Worm (Caenorhabditis elegans) whole organism, L1 larva: ENCODE results near the gene Y102A11A.3.

Experiments used
- blmp-1 ChIP-seq: fragments of 150-350 bp; optimal IDR thresholded peaks from 2 replicates; lab custom pipeline; 2014; ENCODE audit warnings: missing biosample characterization, missing genetic modification characterization
- lin-13 ChIP-seq: fragments of 150-350 bp; optimal IDR thresholded peaks from 2 replicates; lab custom pipeline; 2014; ENCODE audit warnings: missing biosample characterization, missing genetic modification reagents, missing genetic modification characterization
- lin-14 ChIP-seq: fragments of 200-800 bp; sonication (Bioruptor generic); optimal IDR thresholded peaks from 2 replicates; lab custom pipeline; 2018; ENCODE audit warnings: mild to moderate bottlenecking, missing genetic modification characterization, moderate library complexity, missing compliant biosample characterization
- mdl-1 ChIP-seq, 2 experiments: fragments of 150-350 bp; optimal IDR thresholded peaks; 2 replicates each; lab custom pipeline; 2014 to 2017; ENCODE audit warnings: missing biosample characterization in 2 of 2, missing genetic modification characterization in 2 of 2, inconsistent platforms in 1 of 2
- pax-3 ChIP-seq: fragments of 200-800 bp; sonication (Bioruptor generic); optimal IDR thresholded peaks from 2 replicates; lab custom pipeline; 2018; ENCODE audit warnings: mild to moderate bottlenecking, missing genetic modification characterization, moderate library complexity, missing compliant biosample characterization
- ztf-11 ChIP-seq, 2 experiments: sonication (generic microtip); optimal IDR thresholded peaks; 2 replicates each; lab custom pipeline; 2016 to 2017; ENCODE audit warnings: missing genetic modification characterization in 2 of 2, missing biosample characterization in 1 of 2, missing compliant biosample characterization in 1 of 2

DNA sequence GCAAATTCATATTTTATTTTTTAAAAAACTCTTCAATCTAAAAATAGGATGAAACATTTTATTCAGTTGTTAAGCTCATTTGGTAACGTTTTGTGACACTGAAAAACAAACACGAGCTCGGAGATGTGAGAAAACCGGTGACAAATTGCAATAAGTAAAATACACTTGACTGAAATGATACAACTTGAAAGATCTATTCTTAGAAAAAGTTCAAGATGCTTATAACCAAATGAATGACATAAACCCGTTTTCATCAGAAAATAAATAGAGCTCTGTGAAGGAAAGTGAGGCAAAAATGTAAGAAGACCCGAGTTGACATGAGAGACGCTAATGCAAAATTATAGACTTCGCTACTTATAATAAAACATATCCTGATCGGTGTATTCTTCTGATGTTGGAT is 20.4 kb downstream of the Y102A11A.3 start, which contains the start of gene smex-2:
- no peak for TF ChIP-seq pax-3 (tag; lab: Kevin White, UChicago)
- TF ChIP-seq mdl-1 (tag; optimal IDR thresholded peaks at IDR 0.05; lab: Kevin White, UChicago): no peak
- TF ChIP-seq lin-13 (GFP tag; lab: Kevin White, UChicago): no peak
- no peak for TF ChIP-seq lin-14 (GFP tag; lab: Kevin White, UChicago)
- no peak for TF ChIP-seq blmp-1 (tag; lab: Kevin White, UChicago)
- TF ChIP-seq ztf-11 (tag; optimal IDR thresholded peaks at IDR 0.05; lab: Kevin White, UChicago): no peak
